Worm (Caenorhabditis elegans): ENCODE data around the gene K10B2.4.

Gene K10B2.4

DNA sequence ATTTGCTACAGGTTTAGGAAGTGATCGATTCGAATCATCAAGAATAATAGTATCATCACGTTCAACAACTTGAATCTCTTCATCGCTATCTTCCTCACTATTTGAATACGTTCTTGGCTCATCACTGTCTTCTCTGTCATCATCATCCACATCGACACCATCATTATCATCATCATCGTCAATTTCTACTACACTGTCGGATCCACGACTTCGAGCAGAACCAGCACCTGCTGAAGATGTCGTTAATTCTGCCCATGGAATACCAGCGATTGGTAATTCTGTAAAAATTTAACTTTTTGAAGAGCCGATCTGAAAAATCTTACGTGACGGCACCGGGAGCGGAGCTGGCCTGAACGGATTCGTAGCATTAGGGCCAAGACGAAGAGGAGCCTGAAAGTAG is 10.8 kb downstream of the K10B2.4 start:
- no peak for TF ChIP-seq blmp-1 (tag; optimal IDR thresholded peaks at IDR 0.05)
- no peak for TF ChIP-seq unc-120 (tag; optimal IDR thresholded peaks at IDR 0.05; ENCODE audit: poor library complexity, severe bottlenecking)
- no peak for TF ChIP-seq bed-3 (GFP tag; optimal IDR thresholded peaks at IDR 0.05)
- TF ChIP-seq nhr-28 (tag; optimal IDR thresholded peaks at IDR 0.05): no peak
- no peak for TF ChIP-seq cnd-1 (tag; optimal IDR thresholded peaks at IDR 0.05)
- no peak for TF ChIP-seq pha-4 (tag; optimal IDR thresholded peaks at IDR 0.05)

DNA sequence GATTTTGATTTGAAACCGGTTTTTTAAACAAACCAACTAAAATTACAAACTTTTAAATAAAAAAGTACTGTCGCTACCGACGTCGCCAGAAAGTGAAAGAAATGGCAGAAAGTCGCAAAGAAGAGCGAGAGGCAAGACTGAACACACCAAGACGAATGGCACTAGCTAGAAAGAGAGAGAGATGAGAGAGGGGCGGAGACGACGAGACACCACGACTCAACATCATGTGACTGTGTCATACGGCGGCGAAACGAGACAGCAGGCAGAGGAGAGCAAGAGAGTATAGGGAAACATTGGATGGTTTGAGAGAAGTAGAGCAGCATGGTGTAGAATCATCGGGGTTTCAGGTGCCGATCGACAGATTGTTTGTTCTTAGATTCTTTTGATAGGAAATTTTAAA is 12.4 kb downstream of the K10B2.4 start:
- no peak for TF ChIP-seq elt-1 (tag; optimal IDR thresholded peaks at IDR 0.05; ENCODE audit: borderline replicate concordance, insufficient read depth)
- TF ChIP-seq tbx-8 (GFP tag; optimal IDR thresholded peaks at IDR 0.05): no peak
- no peak for TF ChIP-seq nhr-12 (tag; optimal IDR thresholded peaks at IDR 0.05)
- no peak for TF ChIP-seq mab-5 (tag; optimal IDR thresholded peaks at IDR 0.05)
- peak; percentile 22 for TF ChIP-seq nhr-2 (tag; optimal IDR thresholded peaks at IDR 0.05)
- TF ChIP-seq blmp-1 (tag; optimal IDR thresholded peaks at IDR 0.05): peak; percentile 31
- TF ChIP-seq hlh-1 (tag; optimal IDR thresholded peaks at IDR 0.05): peak; percentile 87
- TF ChIP-seq pha-4 (tag; optimal IDR thresholded peaks at IDR 0.05): peak; percentile 91
- peak; percentile 12 for TF ChIP-seq M03D4.4 (tag; optimal IDR thresholded peaks at IDR 0.05)
- no peak for TF ChIP-seq unc-39 (tag; optimal IDR thresholded peaks at IDR 0.05)
- no peak for TF ChIP-seq ceh-83 (GFP tag; optimal IDR thresholded peaks at IDR 0.05)
- peak; percentile 68 for TF ChIP-seq ham-2 (GFP tag; optimal IDR thresholded peaks at IDR 0.05)
- TF ChIP-seq nhr-237 (tag; optimal IDR thresholded peaks at IDR 0.05): peak; percentile 29
- peak; percentile 74 for TF ChIP-seq mep-1 (tag; optimal IDR thresholded peaks at IDR 0.05)
- no peak for TF ChIP-seq ces-1 (GFP tag; optimal IDR thresholded peaks at IDR 0.05)
- peak; percentile 83 for TF ChIP-seq unc-62 (GFP tag; optimal IDR thresholded peaks at IDR 0.05)
- no peak for TF ChIP-seq cnd-1 (tag; optimal IDR thresholded peaks at IDR 0.05)
- peak; percentile 25 for TF ChIP-seq ztf-11 (tag; optimal IDR thresholded peaks at IDR 0.05)
- TF ChIP-seq lin-13 (tag; optimal IDR thresholded peaks at IDR 0.05): peak; percentile 4
- TF ChIP-seq ceh-39 (tag; optimal IDR thresholded peaks at IDR 0.05): no peak
- TF ChIP-seq mls-2 (tag; optimal IDR thresholded peaks at IDR 0.05): no peak
- no peak for TF ChIP-seq sem-2 (GFP tag; optimal IDR thresholded peaks at IDR 0.05)
- peak; percentile 53 for TF ChIP-seq lsy-2 (tag; optimal IDR thresholded peaks at IDR 0.05)
- no peak for TF ChIP-seq drap-1 (GFP tag; optimal IDR thresholded peaks at IDR 0.05)
- no peak for TF ChIP-seq sptf-1 (tag; optimal IDR thresholded peaks at IDR 0.05)
- TF ChIP-seq unc-120 (tag; optimal IDR thresholded peaks at IDR 0.05; ENCODE audit: poor library complexity, severe bottlenecking): peak; percentile 36

DNA sequence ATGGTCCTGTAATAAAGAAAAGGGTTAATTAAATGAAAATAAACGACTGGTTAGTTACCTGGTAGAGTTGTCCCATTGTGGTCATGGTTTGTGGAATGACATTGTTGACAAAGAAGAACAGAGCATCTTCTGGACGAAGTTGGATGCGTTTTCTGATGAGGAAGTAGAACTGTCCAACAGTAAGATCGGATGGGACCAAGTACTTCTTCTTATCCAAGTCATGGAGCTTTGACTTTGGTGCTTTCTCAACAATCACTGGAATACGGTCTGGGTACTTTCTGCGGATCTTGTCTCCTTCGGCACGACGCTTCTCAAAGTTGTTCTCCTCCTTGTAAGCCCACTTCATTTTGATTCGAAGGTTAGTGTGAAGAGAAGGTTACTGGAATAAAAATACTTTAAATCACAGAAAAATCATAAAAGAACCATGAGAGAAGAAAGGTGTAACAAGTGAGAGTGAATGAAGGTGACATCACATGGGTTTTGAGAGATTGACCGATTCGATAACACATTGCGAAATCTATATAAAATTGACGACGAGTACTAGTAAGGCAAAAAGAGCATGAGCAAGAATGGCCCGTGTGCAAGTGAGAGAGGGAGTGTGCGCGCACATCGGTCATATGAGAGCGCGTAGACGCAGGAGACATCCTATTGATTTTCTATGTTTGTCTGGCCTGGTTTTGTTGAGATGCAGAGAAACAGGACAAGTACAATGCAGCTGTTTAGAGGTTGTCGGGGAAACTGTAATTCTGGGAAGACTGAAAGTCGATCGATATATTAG is 13.2 kb downstream of the K10B2.4 start, which contains the start of gene lgg-1:
lgg-1 (minus strand) TSS at position 379 of the 778 bp plus-strand sequence.
- TF ChIP-seq pha-4 (tag; optimal IDR thresholded peaks at IDR 0.05) (peak; percentile 22), nhr-2 (tag; optimal IDR thresholded peaks at IDR 0.05) (no peak), ceh-83 (GFP tag; optimal IDR thresholded peaks at IDR 0.05) (no peak), ceh-43 (GFP tag; optimal IDR thresholded peaks at IDR 0.05) (no peak), elt-1 (tag; optimal IDR thresholded peaks at IDR 0.05; ENCODE audit: borderline replicate concordance, insufficient read depth) (peak; percentile 73), lin-13 (tag; optimal IDR thresholded peaks at IDR 0.05) (peak; percentile 47), M03D4.4 (tag; optimal IDR thresholded peaks at IDR 0.05) (no peak), lin-32 (GFP tag; optimal IDR thresholded peaks at IDR 0.05) (peak; percentile 44), mep-1 (tag; optimal IDR thresholded peaks at IDR 0.05) (peak; percentile 34), snpc-4 (tag; optimal IDR thresholded peaks at IDR 0.05) (no peak), drap-1 (GFP tag; optimal IDR thresholded peaks at IDR 0.05) (no peak), ceh-39 (tag; optimal IDR thresholded peaks at IDR 0.05) (peak; percentile 18), nhr-28 (tag; optimal IDR thresholded peaks at IDR 0.05) (no peak), ces-1 (GFP tag; optimal IDR thresholded peaks at IDR 0.05) (peak; percentile 31), tbx-8 (GFP tag; optimal IDR thresholded peaks at IDR 0.05) (no peak), elt-3 (tag; optimal IDR thresholded peaks at IDR 0.05) (no peak), sptf-1 (tag; optimal IDR thresholded peaks at IDR 0.05) (peak; percentile 35), nhr-237 (tag; optimal IDR thresholded peaks at IDR 0.05) (peak; percentile 5)

DNA sequence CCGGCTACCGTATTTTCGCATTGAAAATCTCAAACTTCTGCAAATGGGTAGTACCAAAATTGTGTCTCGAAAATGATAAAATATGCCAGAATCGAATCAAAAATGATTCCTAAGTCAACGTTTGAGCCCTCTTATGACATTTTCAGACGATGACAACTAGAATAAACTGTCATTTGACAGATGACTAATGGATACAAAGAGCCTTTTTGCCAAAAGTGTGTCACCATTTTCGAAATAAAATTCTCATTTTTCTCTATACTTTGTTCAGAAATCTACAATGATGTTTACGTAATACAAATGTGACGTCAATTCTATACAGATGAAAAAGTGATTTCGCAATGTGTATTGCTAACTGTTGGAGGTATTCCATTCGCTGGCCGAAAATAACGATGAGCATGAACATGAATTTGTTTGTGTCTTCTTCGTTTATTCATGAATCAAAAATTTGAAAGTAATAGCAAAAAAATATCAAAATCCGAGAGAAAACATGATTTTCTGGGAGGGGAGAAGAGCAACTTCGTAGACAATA is 14.1 kb downstream of the K10B2.4 start:
- TF ChIP-seq ztf-11 (tag; optimal IDR thresholded peaks at IDR 0.05) (no peak), flh-1 (GFP tag; optimal IDR thresholded peaks at IDR 0.05) (no peak), pha-4 (tag; optimal IDR thresholded peaks at IDR 0.05) (no peak), ceh-83 (GFP tag; optimal IDR thresholded peaks at IDR 0.05) (peak; percentile 67), tbx-8 (GFP tag; optimal IDR thresholded peaks at IDR 0.05) (peak; percentile 14), cnd-1 (tag; optimal IDR thresholded peaks at IDR 0.05) (peak; percentile 5), elt-1 (tag; optimal IDR thresholded peaks at IDR 0.05; ENCODE audit: borderline replicate concordance, insufficient read depth) (no peak)
